Worm (Caenorhabditis elegans): ENCODE measurements around the gene Y19D2B.1.
A peak's percentile ranks its signal among the peaks of the same experiment; 100 is the strongest.

Gene Y19D2B.1

ce11 chrII:10925804-10926570 lies 3.2 kb upstream of the Y19D2B.1 start, which contains the start of gene metr-1:
Gene metr-1 (plus strand): TSS chrII:10926561.
- no peak for TF ChIP-seq ceh-83 (GFP tag; optimal IDR thresholded peaks at IDR 0.05)
- peak; percentile 88 for TF ChIP-seq elt-1 (tag; optimal IDR thresholded peaks at IDR 0.05; ENCODE audit: borderline replicate concordance, insufficient read depth)
- peak; percentile 16 for TF ChIP-seq ham-2 (GFP tag; optimal IDR thresholded peaks at IDR 0.05)

- TF ChIP-seq ham-2 (GFP tag; optimal IDR thresholded peaks at IDR 0.05) (no peak), unc-39 (tag; optimal IDR thresholded peaks at IDR 0.05) (no peak), bed-3 (GFP tag; optimal IDR thresholded peaks at IDR 0.05) (no peak), nhr-12 (tag; optimal IDR thresholded peaks at IDR 0.05) (no peak), zip-8 (tag; optimal IDR thresholded peaks at IDR 0.05) (no peak), blmp-1 (tag; optimal IDR thresholded peaks at IDR 0.05) (no peak), snpc-4 (tag; optimal IDR thresholded peaks at IDR 0.05) (no peak), drap-1 (GFP tag; optimal IDR thresholded peaks at IDR 0.05) (no peak), mls-2 (tag; optimal IDR thresholded peaks at IDR 0.05) (no peak), ceh-83 (GFP tag; optimal IDR thresholded peaks at IDR 0.05) (no peak), elt-1 (tag; optimal IDR thresholded peaks at IDR 0.05; ENCODE audit: borderline replicate concordance, insufficient read depth) (no peak), cnd-1 (tag; optimal IDR thresholded peaks at IDR 0.05) (no peak)
Measured at ce11 chrII:10924669-10925068, 1.9 kb upstream of the Y19D2B.1 start.

DNA sequence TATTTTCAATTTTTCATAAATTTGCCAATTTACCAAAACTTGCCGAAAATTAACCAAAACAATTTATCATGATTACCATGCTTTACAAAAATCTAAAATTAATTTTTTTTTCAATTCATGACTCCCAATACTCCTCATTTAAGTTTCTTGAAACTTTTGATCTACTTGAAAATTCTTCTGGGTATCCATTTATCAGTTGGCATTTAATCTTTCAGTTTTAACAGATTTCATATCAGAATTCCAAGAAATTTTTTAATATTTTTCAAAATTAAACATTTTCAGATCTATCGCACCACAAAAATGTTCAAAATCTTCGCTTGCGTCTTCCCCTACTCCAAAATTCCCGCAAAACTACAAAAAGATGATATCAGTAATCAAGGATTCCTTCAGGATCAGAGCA lies 1.2 kb upstream of the Y19D2B.1 start, which contains the start of gene Y19D2B.2:
Gene Y19D2B.2 (plus strand): TSS at position 301 of the 400 bp plus-strand sequence.
- TF ChIP-seq snpc-4 (tag; optimal IDR thresholded peaks at IDR 0.05) (no peak), lin-32 (GFP tag; optimal IDR thresholded peaks at IDR 0.05) (no peak), tbx-8 (GFP tag; optimal IDR thresholded peaks at IDR 0.05) (no peak), lin-13 (tag; optimal IDR thresholded peaks at IDR 0.05) (no peak), ham-2 (GFP tag; optimal IDR thresholded peaks at IDR 0.05) (no peak), mab-5 (tag; optimal IDR thresholded peaks at IDR 0.05) (no peak), nhr-28 (tag; optimal IDR thresholded peaks at IDR 0.05) (no peak), ces-1 (GFP tag; optimal IDR thresholded peaks at IDR 0.05) (no peak), nhr-76 (tag; optimal IDR thresholded peaks at IDR 0.05) (no peak), sptf-1 (tag; optimal IDR thresholded peaks at IDR 0.05) (no peak), mep-1 (tag; optimal IDR thresholded peaks at IDR 0.05) (no peak), unc-120 (tag; optimal IDR thresholded peaks at IDR 0.05; ENCODE audit: poor library complexity, severe bottlenecking) (no peak), M03D4.4 (tag; optimal IDR thresholded peaks at IDR 0.05) (no peak), ztf-11 (tag; optimal IDR thresholded peaks at IDR 0.05) (no peak), lsy-2 (tag; optimal IDR thresholded peaks at IDR 0.05) (no peak), blmp-1 (tag; optimal IDR thresholded peaks at IDR 0.05) (no peak), mls-2 (tag; optimal IDR thresholded peaks at IDR 0.05) (no peak), hlh-1 (tag; optimal IDR thresholded peaks at IDR 0.05) (no peak), nhr-2 (tag; optimal IDR thresholded peaks at IDR 0.05) (no peak), cnd-1 (tag; optimal IDR thresholded peaks at IDR 0.05) (no peak)

DNA sequence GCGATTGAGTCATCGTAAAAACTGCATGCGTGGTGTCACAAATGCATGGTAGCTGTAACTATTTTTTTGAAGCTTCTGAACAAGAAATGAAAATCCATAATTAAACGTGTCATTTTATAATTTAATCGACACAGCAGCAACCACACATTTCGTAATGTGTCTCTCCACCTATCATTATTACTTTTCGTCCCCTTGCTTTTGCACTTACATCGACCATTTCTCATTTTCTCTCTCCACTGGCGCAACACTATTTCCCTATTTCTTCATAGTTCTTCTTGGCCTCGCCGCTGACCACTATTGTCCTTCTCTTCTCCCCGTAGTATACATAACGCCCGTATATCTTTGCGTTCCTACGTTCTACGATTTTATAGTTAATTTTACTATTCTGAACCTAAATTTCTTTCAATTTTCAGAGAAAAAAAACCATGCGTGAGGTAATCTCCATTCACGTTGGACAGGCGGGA lies 4.4 kb downstream of the Y19D2B.1 start, which contains the start of gene tba-4:
Gene tba-4 (plus strand): TSS at position 414 of the 464 bp plus-strand sequence.
- no peak for TF ChIP-seq cnd-1 (tag; optimal IDR thresholded peaks at IDR 0.05)
- TF ChIP-seq ces-1 (GFP tag; optimal IDR thresholded peaks at IDR 0.05): no peak
- TF ChIP-seq drap-1 (GFP tag; optimal IDR thresholded peaks at IDR 0.05): no peak
- no peak for TF ChIP-seq bed-3 (GFP tag; optimal IDR thresholded peaks at IDR 0.05)
- no peak for TF ChIP-seq ztf-11 (tag; optimal IDR thresholded peaks at IDR 0.05)
- no peak for TF ChIP-seq sptf-1 (tag; optimal IDR thresholded peaks at IDR 0.05)
- TF ChIP-seq mls-2 (tag; optimal IDR thresholded peaks at IDR 0.05): no peak

ce11 chrII:10917174-10917573 lies 5.6 kb downstream of the Y19D2B.1 start, which contains the start of gene F44F4.10:
Gene F44F4.10 (minus strand): TSS chrII:10917274.
- TF ChIP-seq snpc-4 (tag; optimal IDR thresholded peaks at IDR 0.05) (no peak), ztf-11 (tag; optimal IDR thresholded peaks at IDR 0.05) (no peak), nhr-237 (tag; optimal IDR thresholded peaks at IDR 0.05) (no peak), zip-8 (tag; optimal IDR thresholded peaks at IDR 0.05) (no peak), sptf-1 (tag; optimal IDR thresholded peaks at IDR 0.05) (no peak), elt-3 (tag; optimal IDR thresholded peaks at IDR 0.05) (no peak), nhr-28 (tag; optimal IDR thresholded peaks at IDR 0.05) (no peak), hlh-1 (tag; optimal IDR thresholded peaks at IDR 0.05) (no peak), mab-5 (tag; optimal IDR thresholded peaks at IDR 0.05) (no peak), unc-39 (tag; optimal IDR thresholded peaks at IDR 0.05) (no peak), ceh-83 (GFP tag; optimal IDR thresholded peaks at IDR 0.05) (no peak), bed-3 (GFP tag; optimal IDR thresholded peaks at IDR 0.05) (no peak), mls-2 (tag; optimal IDR thresholded peaks at IDR 0.05) (no peak), lsy-2 (tag; optimal IDR thresholded peaks at IDR 0.05) (no peak), lin-32 (GFP tag; optimal IDR thresholded peaks at IDR 0.05) (no peak), lin-13 (tag; optimal IDR thresholded peaks at IDR 0.05) (no peak), ceh-39 (tag; optimal IDR thresholded peaks at IDR 0.05) (no peak), unc-120 (tag; optimal IDR thresholded peaks at IDR 0.05; ENCODE audit: poor library complexity, severe bottlenecking) (no peak), unc-62 (GFP tag; optimal IDR thresholded peaks at IDR 0.05) (no peak), elt-1 (tag; optimal IDR thresholded peaks at IDR 0.05; ENCODE audit: borderline replicate concordance, insufficient read depth) (no peak)
